Worm (Caenorhabditis elegans): ENCODE measurements around the gene Y39E4B.5.

- TF ChIP-seq sptf-1 (tag; optimal IDR thresholded peaks at IDR 0.05) (no peak), elt-3 (tag; optimal IDR thresholded peaks at IDR 0.05) (no peak), mep-1 (tag; optimal IDR thresholded peaks at IDR 0.05) (no peak), sem-2 (GFP tag; optimal IDR thresholded peaks at IDR 0.05) (no peak), snpc-4 (tag; optimal IDR thresholded peaks at IDR 0.05) (no peak), mab-5 (tag; optimal IDR thresholded peaks at IDR 0.05) (no peak), ham-2 (GFP tag; optimal IDR thresholded peaks at IDR 0.05) (no peak), nhr-12 (tag; optimal IDR thresholded peaks at IDR 0.05) (no peak), ztf-11 (tag; optimal IDR thresholded peaks at IDR 0.05) (no peak), lin-13 (tag; optimal IDR thresholded peaks at IDR 0.05) (no peak)
Observed at ce11 chrIII:13139301-13139700, 30.4 kb upstream of the Y39E4B.5 start, which contains the start of gene bre-2.
